Worm (Caenorhabditis elegans) whole organism, L1 larva: Measurements from ENCODE around the gene C54D10.3.

Experiments used
- C04F5.9 ChIP-seq: sonication (generic microtip); optimal IDR thresholded peaks from 2 replicates; lab custom pipeline; 2016; ENCODE audit warnings: missing genetic modification characterization, missing compliant biosample characterization
- C16A3.4 ChIP-seq: fragments of 150-350 bp; optimal IDR thresholded peaks from 2 replicates; lab custom pipeline; 2014; ENCODE audit warnings: missing biosample characterization, missing genetic modification characterization
- F16B12.6 ChIP-seq: fragments of 150-350 bp; optimal IDR thresholded peaks from 2 replicates; lab custom pipeline; 2014; ENCODE audit warnings: missing biosample characterization, missing genetic modification characterization
- aly-2 ChIP-seq: fragments of 150-350 bp; optimal IDR thresholded peaks from 2 replicates; lab custom pipeline; 2014; ENCODE audit warnings: missing biosample characterization, missing genetic modification characterization
- ama-1 ChIP-seq: fragments of 150-350 bp; optimal IDR thresholded peaks from 2 replicates; lab custom pipeline; 2014
- blmp-1 ChIP-seq: fragments of 150-350 bp; optimal IDR thresholded peaks from 2 replicates; lab custom pipeline; 2014; ENCODE audit warnings: missing biosample characterization, missing genetic modification characterization
- ceh-63 ChIP-seq: fragments of 200-800 bp; sonication (Bioruptor generic); optimal IDR thresholded peaks from 2 replicates; lab custom pipeline; 2018; ENCODE audit warnings: mild to moderate bottlenecking, missing genetic modification characterization, missing compliant biosample characterization
- ceh-8 ChIP-seq: fragments of 200-800 bp; sonication (Bioruptor generic); optimal IDR thresholded peaks from 2 replicates; lab custom pipeline; 2018; ENCODE audit warnings: mild to moderate bottlenecking, missing genetic modification characterization, moderate library complexity, missing compliant biosample characterization
- ceh-82 ChIP-seq, 3 experiments: fragments of 150-350 bp in 1 of 3; sonication (generic microtip) in 2 of 3; optimal IDR thresholded peaks; 2 replicates each; lab custom pipeline; 2014 to 2017; ENCODE audit warnings: missing biosample characterization in 3 of 3, missing genetic modification characterization in 3 of 3
- ces-1 ChIP-seq: fragments of 150-350 bp; optimal IDR thresholded peaks from 2 replicates; lab custom pipeline; 2014; ENCODE audit warnings: missing biosample characterization, missing genetic modification reagents, missing genetic modification characterization
- dpl-1 ChIP-seq, 3 experiments: fragments of 150-350 bp in 2 of 3; sonication (generic microtip) in 1 of 3; optimal IDR thresholded peaks; 2 replicates each; lab custom pipeline; 2014 to 2017; ENCODE audit warnings: missing biosample characterization in 3 of 3, missing genetic modification characterization in 3 of 3, missing genetic modification reagents in 3 of 3
- dsc-1 ChIP-seq: sonication (generic microtip); optimal IDR thresholded peaks from 2 replicates; lab custom pipeline; 2016; ENCODE audit warnings: mild to moderate bottlenecking, missing genetic modification characterization, missing compliant biosample characterization
- egl-13 ChIP-seq: sonication (generic microtip); optimal IDR thresholded peaks from 2 replicates; lab custom pipeline; 2016; ENCODE audit warnings: missing genotype, missing genetic modification reagents, missing genetic modification characterization, missing compliant biosample characterization
- egl-27 ChIP-seq, 2 experiments: fragments of 150-350 bp in 1 of 2; sonication (generic microtip); optimal IDR thresholded peaks; 3 replicates each; lab custom pipeline; 2017 to 2018; ENCODE audit warnings: missing biosample characterization in 2 of 2, missing genetic modification characterization in 2 of 2, missing genetic modification reagents in 2 of 2
- elt-2 ChIP-seq: sonication (generic microtip); optimal IDR thresholded peaks from 2 replicates; lab custom pipeline; 2016; ENCODE audit warnings: missing genetic modification characterization, mild to moderate bottlenecking, inconsistent platforms, missing compliant biosample characterization, missing genetic modification reagents
- fkh-10 ChIP-seq: sonication (generic microtip); optimal IDR thresholded peaks from 2 replicates; lab custom pipeline; 2017; ENCODE audit warnings: missing biosample characterization, missing genetic modification reagents, missing genetic modification characterization
- fkh-8 ChIP-seq: sonication (generic microtip); optimal IDR thresholded peaks from 2 replicates; lab custom pipeline; 2016; ENCODE audit warnings: mild to moderate bottlenecking, missing genetic modification characterization, missing compliant biosample characterization
- fos-1 ChIP-seq: fragments of 150-350 bp; optimal IDR thresholded peaks from 2 replicates; lab custom pipeline; 2014; ENCODE audit warnings: missing biosample characterization, missing genetic modification characterization
- grh-1 ChIP-seq: fragments of 200-800 bp; sonication (Bioruptor generic); IDR thresholded peaks from 2 replicates; pipeline ENCODE4 v1.3.6; 2022; ENCODE audit warnings: missing genetic modification reagents, missing genetic modification characterization, missing compliant biosample characterization
- hpl-2 ChIP-seq: fragments of 150-350 bp; optimal IDR thresholded peaks from 2 replicates; lab custom pipeline; 2014; ENCODE audit warnings: missing biosample characterization, missing genetic modification reagents, missing genetic modification characterization
- irx-1 ChIP-seq: sonication (generic microtip); optimal IDR thresholded peaks from 2 replicates; lab custom pipeline; 2016; ENCODE audit warnings: missing genetic modification characterization, missing compliant biosample characterization
- isw-1 ChIP-seq: fragments of 200-800 bp; sonication (Bioruptor generic); IDR thresholded peaks from 2 replicates; pipeline ENCODE4 v1.3.6; 2022; ENCODE audit warnings: missing genetic modification characterization, missing compliant biosample characterization
- lin-14 ChIP-seq: fragments of 200-800 bp; sonication (Bioruptor generic); optimal IDR thresholded peaks from 2 replicates; lab custom pipeline; 2018; ENCODE audit warnings: mild to moderate bottlenecking, missing genetic modification characterization, moderate library complexity, missing compliant biosample characterization
- lin-35 ChIP-seq, 2 experiments: fragments of 150-350 bp; optimal IDR thresholded peaks; 2 replicates each; lab custom pipeline; 2014; ENCODE audit warnings: missing biosample characterization in 2 of 2, missing genetic modification characterization in 2 of 2, missing genetic modification reagents in 2 of 2
- lin-39 ChIP-seq: fragments of 150-350 bp; optimal IDR thresholded peaks from 2 replicates; lab custom pipeline; 2014; ENCODE audit warnings: missing biosample characterization, missing genetic modification reagents, missing genetic modification characterization
- lsy-2 ChIP-seq, 2 experiments: fragments of 150-350 bp; optimal IDR thresholded peaks; 2 replicates each; lab custom pipeline; 2014; ENCODE audit warnings: missing biosample characterization in 2 of 2, missing genetic modification characterization in 2 of 2
- mab-9 ChIP-seq: fragments of 200-800 bp; sonication (Bioruptor generic); IDR thresholded peaks from 2 replicates; pipeline ENCODE4 v1.3.6; 2022; ENCODE audit warnings: missing genetic modification reagents, missing genetic modification characterization, missing compliant biosample characterization
- mdl-1 ChIP-seq, 2 experiments: fragments of 150-350 bp; optimal IDR thresholded peaks; 2 replicates each; lab custom pipeline; 2014 to 2017; ENCODE audit warnings: missing biosample characterization in 2 of 2, missing genetic modification characterization in 2 of 2, inconsistent platforms in 1 of 2
- mef-2 ChIP-seq: fragments of 150-350 bp; optimal IDR thresholded peaks from 2 replicates; lab custom pipeline; 2014; ENCODE audit warnings: missing biosample characterization, missing genetic modification characterization
- mep-1 ChIP-seq: fragments of 150-350 bp; optimal IDR thresholded peaks from 2 replicates; lab custom pipeline; 2014; ENCODE audit warnings: missing biosample characterization, missing genetic modification characterization
- nhr-11 ChIP-seq: fragments of 150-350 bp; optimal IDR thresholded peaks from 2 replicates; lab custom pipeline; 2014; ENCODE audit warnings: missing biosample characterization, missing genetic modification characterization
- nhr-19 ChIP-seq: fragments of 200-800 bp; sonication (Bioruptor generic); conservative IDR thresholded peaks from 2 replicates; pipeline ENCODE4 v1.3.6; 2022; ENCODE audit warnings: missing genetic modification characterization, missing compliant biosample characterization
- nhr-20 ChIP-seq: sonication (generic microtip); optimal IDR thresholded peaks from 2 replicates; lab custom pipeline; 2016; ENCODE audit warnings: mild to moderate bottlenecking, missing genetic modification characterization, missing compliant biosample characterization
- nhr-237 ChIP-seq: fragments of 150-350 bp; optimal IDR thresholded peaks from 2 replicates; lab custom pipeline; 2014; ENCODE audit warnings: missing biosample characterization, missing genetic modification characterization
- nhr-28 ChIP-seq: fragments of 150-350 bp; optimal IDR thresholded peaks from 2 replicates; lab custom pipeline; 2014; ENCODE audit warnings: missing biosample characterization, missing genetic modification characterization
- nhr-47 ChIP-seq: sonication (generic microtip); optimal IDR thresholded peaks from 2 replicates; lab custom pipeline; 2016; ENCODE audit warnings: mild to moderate bottlenecking, missing genetic modification characterization, moderate library complexity, missing compliant biosample characterization
- nhr-71 ChIP-seq: sonication (generic microtip); optimal IDR thresholded peaks from 2 replicates; lab custom pipeline; 2016; ENCODE audit warnings: mild to moderate bottlenecking, missing genetic modification characterization, moderate library complexity, missing compliant biosample characterization
- nhr-77 ChIP-seq: fragments of 150-350 bp; optimal IDR thresholded peaks from 2 replicates; lab custom pipeline; 2014; ENCODE audit warnings: missing biosample characterization, missing genetic modification characterization
- pag-3 ChIP-seq: sonication (generic microtip); optimal IDR thresholded peaks from 2 replicates; lab custom pipeline; 2017; ENCODE audit warnings: missing genetic modification characterization, mild to moderate bottlenecking, missing compliant biosample characterization, antibody characterized with exemption, borderline replicate concordance; ENCODE audit not compliant: insufficient read depth
- pax-3 ChIP-seq: fragments of 200-800 bp; sonication (Bioruptor generic); optimal IDR thresholded peaks from 2 replicates; lab custom pipeline; 2018; ENCODE audit warnings: mild to moderate bottlenecking, missing genetic modification characterization, moderate library complexity, missing compliant biosample characterization
- rnt-1 ChIP-seq: sonication (generic microtip); optimal IDR thresholded peaks from 2 replicates; lab custom pipeline; 2016; ENCODE audit warnings: mild to moderate bottlenecking, missing genetic modification characterization, moderate library complexity, missing compliant biosample characterization
- skn-1 ChIP-seq: fragments of 150-350 bp; optimal IDR thresholded peaks from 2 replicates; lab custom pipeline; 2014; ENCODE audit warnings: missing biosample characterization, missing genetic modification characterization
- snpc-4 ChIP-seq: fragments of 150-350 bp; optimal IDR thresholded peaks from 2 replicates; lab custom pipeline; 2014; ENCODE audit warnings: missing biosample characterization, missing genetic modification characterization
- snu-23 ChIP-seq: sonication (generic microtip); optimal IDR thresholded peaks from 2 replicates; lab custom pipeline; 2016; ENCODE audit warnings: missing genetic modification characterization, missing compliant biosample characterization
- sup-37 ChIP-seq: fragments of 200-800 bp; sonication (Bioruptor generic); optimal IDR thresholded peaks from 2 replicates; lab custom pipeline; 2018; ENCODE audit warnings: mild to moderate bottlenecking, missing genetic modification characterization, missing compliant biosample characterization
- swsn-7 ChIP-seq: sonication (generic microtip); optimal IDR thresholded peaks from 2 replicates; lab custom pipeline; 2016; ENCODE audit warnings: missing genetic modification characterization, missing compliant biosample characterization
- tbx-2 ChIP-seq: sonication (generic microtip); optimal IDR thresholded peaks from 2 replicates; lab custom pipeline; 2016; ENCODE audit warnings: missing genetic modification characterization, missing compliant biosample characterization
- unc-30 ChIP-seq: sonication (generic microtip); optimal IDR thresholded peaks from 2 replicates; lab custom pipeline; 2017; ENCODE audit warnings: missing biosample characterization, missing genetic modification characterization
- unc-86 ChIP-seq: sonication (generic microtip); optimal IDR thresholded peaks from 2 replicates; lab custom pipeline; 2016; ENCODE audit warnings: missing genetic modification characterization, missing compliant biosample characterization
- unc-98 ChIP-seq: fragments of 200-800 bp; sonication (Bioruptor generic); IDR thresholded peaks from 2 replicates; pipeline ENCODE4 v1.3.6; 2022; ENCODE audit warnings: missing genetic modification characterization, missing compliant biosample characterization
- xbp-1 ChIP-seq: sonication (generic microtip); optimal IDR thresholded peaks from 2 replicates; lab custom pipeline; 2016; ENCODE audit warnings: missing genetic modification characterization, missing compliant biosample characterization
- zag-1 ChIP-seq: fragments of 150-350 bp; optimal IDR thresholded peaks from 2 replicates; lab custom pipeline; 2014; ENCODE audit warnings: missing biosample characterization, missing genetic modification characterization
- ztf-4 ChIP-seq: fragments of 150-350 bp; optimal IDR thresholded peaks from 2 replicates; lab custom pipeline; 2014; ENCODE audit warnings: missing biosample characterization, missing genetic modification characterization

C54D10.3 gene

ce11 chrV:12465399-12465798 is 47.0 kb downstream of the C54D10.3 start:
- TF ChIP-seq ceh-63 (peak; percentile 68), lin-35 (GFP tag; optimal IDR thresholded peaks at IDR 0.05; lab: Kevin White, UChicago) (peak; percentile 56 to 63), egl-13 (tag; lab: Kevin White, UChicago) (peak; percentile 91), pax-3 (tag; lab: Kevin White, UChicago) (peak; percentile 84), dsc-1 (tag; lab: Kevin White, UChicago) (peak; percentile 76), fkh-8 (tag; lab: Kevin White, UChicago) (peak; percentile 95), hpl-2 (GFP tag; lab: Kevin White, UChicago) (no peak), mdl-1 (tag; optimal IDR thresholded peaks at IDR 0.05; lab: Kevin White, UChicago) (peak in 1 of 2 experiments; percentile 76), fkh-10 (peak; percentile 96), lin-39 (tag; lab: Kevin White, UChicago) (no peak), mep-1 (tag; lab: Kevin White, UChicago) (peak; percentile 77), egl-27 (tag; optimal IDR thresholded peaks at IDR 0.05; lab: Kevin White, UChicago) (peak; percentile 73 to 78), unc-98 (GFP tag; lab: Robert Waterston, UW) (no peak), grh-1 (0 out of 2 replicates have a peak, but pooled peaks have one; percentile 27), nhr-11 (tag; lab: Kevin White, UChicago) (peak; percentile 49), nhr-20 (tag; lab: Kevin White, UChicago) (peak; percentile 85), snpc-4 (peak; percentile 71), rnt-1 (tag; lab: Kevin White, UChicago) (peak; percentile 62), lsy-2 (tag; optimal IDR thresholded peaks at IDR 0.05; lab: Kevin White, UChicago) (peak; percentile 75 to 83), nhr-71 (tag; lab: Kevin White, UChicago) (peak; percentile 94), dpl-1 (GFP tag; optimal IDR thresholded peaks at IDR 0.05; lab: Kevin White, UChicago) (peak; percentile 53 to 72 (median 64)), blmp-1 (tag; lab: Kevin White, UChicago) (peak; percentile 80), pag-3 (tag; lab: Kevin White, UChicago) (no peak), sup-37 (GFP tag; lab: Kevin White, UChicago) (peak; percentile 16), nhr-28 (tag; lab: Kevin White, UChicago) (no peak), elt-2 (tag; lab: Kevin White, UChicago) (no peak), nhr-47 (tag; lab: Kevin White, UChicago) (peak; percentile 88), mab-9 (no peak), xbp-1 (tag; lab: Kevin White, UChicago) (peak; percentile 76), tbx-2 (peak; percentile 90), ceh-82 (tag; optimal IDR thresholded peaks at IDR 0.05; lab: Kevin White, UChicago) (peak; percentile 34 to 62 (median 57)), irx-1 (tag; lab: Kevin White, UChicago) (peak; percentile 88), lin-14 (GFP tag; lab: Kevin White, UChicago) (peak; percentile 99), nhr-237 (peak; percentile 35), ztf-4 (tag; lab: Kevin White, UChicago) (peak; percentile 76), isw-1 (peak; percentile 72), unc-30 (tag; lab: Kevin White, UChicago) (no peak), C16A3.4 (tag; lab: Kevin White, UChicago) (peak; percentile 64), skn-1 (tag; lab: Kevin White, UChicago) (peak; percentile 45), nhr-19 (GFP tag; lab: Robert Waterston, UW) (peak; percentile 82), aly-2 (peak; percentile 46), F16B12.6 (no peak), unc-86 (tag; lab: Kevin White, UChicago) (peak; percentile 88), C04F5.9 (tag; lab: Kevin White, UChicago) (no peak), snu-23 (GFP tag; lab: Kevin White, UChicago) (peak; percentile 91), zag-1 (peak; percentile 51), ces-1 (no peak), fos-1 (tag; lab: Kevin White, UChicago) (peak; percentile 22), mef-2 (tag; lab: Kevin White, UChicago) (peak; percentile 41), nhr-77 (peak; percentile 85), ama-1 (no peak), ceh-8 (GFP tag; lab: Kevin White, UChicago) (peak; percentile 65), swsn-7 (tag; lab: Kevin White, UChicago) (peak; percentile 92)
